Worm (Caenorhabditis elegans) whole organism, young adult: ENCODE measurements around the gene C03B1.13.
"Not testable (repeated sequence)": the region's sequence is repeated elsewhere in the genome, so short reads cannot be mapped to it uniquely, and the experiment has no call there.

ENCODE experiments used
- ceh-27 ChIP-seq: fragments of 200-800 bp; sonication (Bioruptor generic); optimal IDR thresholded peaks from 2 replicates; lab custom pipeline; 2018; ENCODE audit warnings: mild to moderate bottlenecking, missing genetic modification characterization, moderate library complexity, missing compliant biosample characterization
- chd-7 ChIP-seq: sonication (generic microtip); optimal IDR thresholded peaks from 2 replicates; lab custom pipeline; 2016; ENCODE audit warnings: mild to moderate bottlenecking, missing genetic modification characterization, moderate library complexity, missing compliant biosample characterization
- efl-1 ChIP-seq: fragments of 150-350 bp; optimal IDR thresholded peaks from 2 replicates; lab custom pipeline; 2014; ENCODE audit warnings: missing biosample characterization, missing genetic modification reagents, missing genetic modification characterization
- pha-4 ChIP-seq: fragments of 150-350 bp; sonication (generic microtip); optimal IDR thresholded peaks from 2 replicates; lab custom pipeline; 2014; ENCODE audit warnings: missing biosample characterization, missing genetic modification reagents, missing genetic modification characterization
- snpc-3.4 ChIP-seq: sonication (generic microtip); optimal IDR thresholded peaks from 2 replicates; lab custom pipeline; 2017; ENCODE audit warnings: missing genetic modification characterization, mild to moderate bottlenecking, missing compliant biosample characterization, antibody characterized with exemption, moderate library complexity, missing genotype, missing genetic modification reagents

DNA sequence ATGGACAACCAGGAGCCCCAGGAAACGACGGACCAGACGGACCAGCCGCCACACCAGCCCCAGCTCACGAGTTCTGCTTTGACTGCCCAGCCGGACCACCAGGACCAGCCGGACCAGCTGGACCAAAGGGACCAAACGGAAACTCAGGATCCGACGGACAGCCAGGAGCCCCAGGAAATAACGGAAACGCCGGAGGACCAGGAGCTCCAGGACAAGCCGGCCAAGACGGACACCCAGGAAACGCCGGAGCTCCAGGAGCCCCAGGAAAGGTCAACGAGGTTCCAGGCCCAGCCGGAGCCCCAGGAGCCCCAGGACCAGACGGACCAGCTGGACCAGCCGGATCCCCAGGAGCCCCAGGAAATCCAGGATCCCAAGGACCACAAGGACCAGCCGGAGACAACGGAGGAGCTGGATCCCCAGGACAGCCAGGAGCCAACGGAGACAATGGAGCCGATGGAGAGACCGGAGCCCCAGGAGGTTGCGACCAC, 8.3 kb downstream of the C03B1.13 start:
- TF ChIP-seq ceh-27 (GFP tag; lab: Kevin White, UChicago); pha-4 (tag; lab: Kevin White, UChicago); chd-7; snpc-3.4; efl-1 (GFP tag; lab: Kevin White, UChicago): not testable (repeated sequence)
